Worm (Caenorhabditis elegans) whole organism, midembryonic: ENCODE data around the gene ZK1010.2.

Source experiments
- T22C8.4 ChIP-seq: fragments of 200-800 bp; sonication (Bioruptor generic); IDR thresholded peaks from 2 replicates; pipeline ENCODE4 v1.3.6; 2022; ENCODE audit warnings: missing genetic modification characterization, missing compliant biosample characterization
- cog-1 ChIP-seq: sonication (generic microtip); optimal IDR thresholded peaks from 2 replicates; lab custom pipeline; 2016; ENCODE audit warnings: missing genetic modification characterization, missing compliant biosample characterization
- flt-1 ChIP-seq: fragments of 200-800 bp; sonication (Bioruptor generic); IDR thresholded peaks from 2 replicates; pipeline ENCODE4 v1.3.6; 2022; ENCODE audit warnings: missing genetic modification characterization, missing compliant biosample characterization
- klf-2 ChIP-seq: fragments of 200-800 bp; sonication (Bioruptor generic); conservative IDR thresholded peaks from 2 replicates; pipeline ENCODE4 v1.3.6; 2022; ENCODE audit warnings: missing genetic modification reagents, missing genetic modification characterization, missing compliant biosample characterization
- med-1 ChIP-seq: sonication (generic microtip); optimal IDR thresholded peaks from 2 replicates; lab custom pipeline; 2017; ENCODE audit warnings: missing genetic modification characterization, mild to moderate bottlenecking, missing compliant biosample characterization, antibody characterized with exemption, missing genetic modification reagents; ENCODE audit not compliant: insufficient read depth
- ref-1 ChIP-seq: fragments of 200-800 bp; sonication (Bioruptor generic); conservative IDR thresholded peaks from 2 replicates; pipeline ENCODE4 v1.3.6; 2022; ENCODE audit warnings: missing genetic modification reagents, missing genetic modification characterization, missing compliant biosample characterization
- tab-1 ChIP-seq: fragments of 200-800 bp; sonication (Bioruptor generic); IDR thresholded peaks from 2 replicates; pipeline ENCODE4 v1.3.6; 2022; ENCODE audit warnings: missing genetic modification characterization, missing compliant biosample characterization
- ztf-23 ChIP-seq: fragments of 200-800 bp; sonication (Bioruptor generic); IDR thresholded peaks from 2 replicates; pipeline ENCODE4 v1.3.6; 2022; ENCODE audit warnings: missing genetic modification reagents, missing genetic modification characterization, missing compliant biosample characterization
- ztf-29 ChIP-seq: fragments of 200-800 bp; sonication (Bioruptor generic); IDR thresholded peaks from 2 replicates; pipeline ENCODE4 v1.3.6; 2022; ENCODE audit warnings: missing genetic modification reagents, missing genetic modification characterization, missing compliant biosample characterization

ZK1010.2 gene

DNA sequence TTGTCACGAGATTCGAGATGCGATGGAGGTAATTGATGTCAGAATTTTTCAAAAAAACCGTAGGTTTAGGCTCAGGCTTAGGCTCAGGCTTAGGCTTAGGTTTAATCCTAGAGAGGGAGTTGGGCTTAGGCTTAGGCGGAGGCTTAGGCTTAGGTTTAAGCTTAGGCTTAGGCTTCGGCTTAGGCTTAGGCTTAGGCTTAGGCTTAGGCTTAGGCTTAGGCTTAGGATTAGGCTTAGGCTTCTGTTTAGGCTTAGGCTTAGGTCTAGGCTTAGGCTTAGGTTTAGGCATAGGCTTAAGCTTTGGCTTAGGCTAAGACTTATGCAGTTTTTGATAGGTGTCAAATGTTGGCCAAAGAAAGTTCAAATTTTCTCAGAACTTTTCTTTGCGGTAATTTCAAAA, 26.7 kb upstream of the ZK1010.2 start:
- TF ChIP-seq cog-1 (no peak), ztf-29 (GFP tag; lab: Robert Waterston, UW) (peak; percentile 68; the same call in 1 of the 2 replicates), ztf-23 (GFP tag; lab: Robert Waterston, UW) (0 out of 2 replicates have a peak, but pooled peaks have one; percentile 23)

DNA sequence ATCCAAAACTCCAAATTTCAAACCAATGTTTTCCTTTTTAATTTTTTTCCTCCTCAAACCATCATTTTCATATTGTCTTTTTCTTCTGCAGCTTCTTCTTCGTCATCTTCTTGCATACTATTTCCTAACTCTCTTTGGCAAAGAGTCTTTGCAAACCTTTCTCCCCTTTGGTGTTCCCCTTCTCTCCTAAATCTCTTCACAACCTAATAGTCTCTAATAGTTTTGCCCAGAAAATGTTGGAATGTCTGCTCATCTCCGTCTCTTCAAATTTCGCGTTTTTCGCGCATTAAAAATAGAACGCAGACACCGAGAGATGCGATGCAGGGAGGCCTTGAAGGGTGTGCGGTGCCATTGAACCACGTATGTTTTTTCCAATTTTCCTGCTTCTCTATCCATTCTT, 24.4 kb upstream of the ZK1010.2 start, which contains the start of gene ZK1010.10:
Gene ZK1010.10 (plus strand): TSS at position 286 of the 400 bp plus-strand sequence.
- TF ChIP-seq ref-1 (GFP tag; lab: Robert Waterston, UW): no peak
- peak; percentile 6 for TF ChIP-seq cog-1
- TF ChIP-seq ztf-23 (GFP tag; lab: Robert Waterston, UW): peak; percentile 51; the same call in 1 of the 2 replicates

DNA sequence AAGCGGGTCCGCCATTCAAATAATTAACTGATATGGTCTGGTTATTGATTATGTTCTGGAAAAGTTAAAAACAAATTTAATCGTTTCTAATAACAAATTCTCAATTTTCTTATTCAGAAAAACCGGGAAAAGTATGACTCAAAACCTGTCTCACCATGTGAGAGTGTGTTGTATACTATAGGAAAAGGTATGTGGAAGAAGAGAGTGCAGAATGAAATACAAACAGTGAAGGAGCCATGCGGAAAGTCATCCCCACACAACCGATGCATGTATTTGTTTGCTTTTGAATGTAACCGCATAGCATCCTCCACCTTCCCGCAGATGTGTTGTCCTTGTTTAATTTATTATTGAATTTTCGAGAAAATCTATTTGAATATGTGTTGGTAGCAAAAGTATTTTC, 22.8 kb upstream of the ZK1010.2 start, which contains the start of gene ZK1010.8:
Gene ZK1010.8 (minus strand): TSS at position 214 of the 400 bp plus-strand sequence.
- TF ChIP-seq klf-2 (no peak), ztf-29 (GFP tag; lab: Robert Waterston, UW) (no peak), ref-1 (GFP tag; lab: Robert Waterston, UW) (no peak), med-1 (GFP tag; lab: Kevin White, UChicago) (no peak), ztf-23 (GFP tag; lab: Robert Waterston, UW) (no peak), tab-1 (GFP tag; lab: Robert Waterston, UW) (no peak), cog-1 (no peak), flt-1 (GFP tag; lab: Robert Waterston, UW) (no peak), T22C8.4 (GFP tag; lab: Robert Waterston, UW) (no peak)

DNA sequence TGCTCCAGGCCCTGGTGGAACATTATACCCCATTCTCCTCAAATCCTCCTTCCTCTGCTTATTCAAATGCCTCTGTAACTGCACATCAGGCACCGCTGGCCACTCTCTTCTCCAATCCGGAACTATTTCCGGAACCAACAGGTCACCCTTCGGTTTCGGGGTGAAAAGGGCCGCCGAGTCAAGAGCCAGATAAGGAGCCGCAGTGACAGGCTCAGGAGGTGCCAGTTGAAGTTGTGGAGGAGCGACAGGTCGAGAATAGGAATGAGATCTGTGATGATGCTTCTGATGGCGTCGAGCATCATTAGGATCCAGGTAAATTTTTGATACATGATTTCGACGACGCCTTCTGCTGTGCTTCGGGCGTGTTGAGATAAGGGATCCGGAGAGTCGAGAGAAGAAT, 20.6 kb upstream of the ZK1010.2 start:
- TF ChIP-seq T22C8.4 (GFP tag; lab: Robert Waterston, UW): no peak
- no peak for TF ChIP-seq klf-2
- TF ChIP-seq tab-1 (GFP tag; lab: Robert Waterston, UW): no peak
- TF ChIP-seq flt-1 (GFP tag; lab: Robert Waterston, UW): no peak
- TF ChIP-seq ref-1 (GFP tag; lab: Robert Waterston, UW): no peak
- no peak for TF ChIP-seq med-1 (GFP tag; lab: Kevin White, UChicago)

DNA sequence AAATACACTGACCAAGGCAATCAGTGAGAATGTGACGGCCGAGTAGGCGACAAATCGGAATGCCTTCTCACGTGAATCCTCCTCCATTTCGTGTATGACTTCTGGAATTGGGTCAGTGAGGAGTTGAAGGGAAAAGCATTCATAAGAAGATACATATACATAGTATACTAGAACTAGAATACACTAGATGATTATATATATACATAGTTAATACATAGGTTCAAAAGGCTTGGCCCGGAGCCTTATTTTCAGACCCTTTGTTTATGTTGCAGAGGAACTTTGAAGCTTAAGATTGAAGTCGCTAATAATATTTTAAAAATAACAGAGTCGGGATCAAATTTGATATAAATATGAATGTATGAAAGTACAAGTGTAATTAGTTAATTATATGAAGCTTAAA, 15.9 kb upstream of the ZK1010.2 start, which contains the start of gene col-97:
Gene col-97 (minus strand): TSS at position 101 of the 400 bp plus-strand sequence.
- TF ChIP-seq ztf-23 (GFP tag; lab: Robert Waterston, UW) (no peak), T22C8.4 (GFP tag; lab: Robert Waterston, UW) (no peak), tab-1 (GFP tag; lab: Robert Waterston, UW) (no peak)

DNA sequence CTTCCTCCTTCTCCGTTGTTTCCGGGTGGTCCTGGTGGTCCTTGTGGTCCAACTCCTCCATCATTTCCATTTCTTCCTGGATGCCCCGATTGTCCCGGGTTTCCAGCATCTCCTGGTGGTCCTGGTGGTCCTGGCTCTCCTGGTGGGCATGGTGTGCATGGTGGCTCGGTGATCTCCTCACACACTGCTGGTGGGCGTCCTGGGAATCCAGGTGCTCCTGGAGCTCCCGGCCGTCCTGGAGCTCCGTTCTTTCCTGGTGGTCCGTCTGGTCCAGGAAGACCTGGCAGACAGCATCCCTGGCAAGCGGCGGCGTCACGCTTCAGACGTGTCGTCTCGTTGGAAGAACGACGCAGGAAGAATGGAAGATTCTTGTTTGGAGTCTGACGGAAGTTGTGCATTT, 15.4 kb upstream of the ZK1010.2 start:
- no peak for TF ChIP-seq flt-1 (GFP tag; lab: Robert Waterston, UW)
- no peak for TF ChIP-seq med-1 (GFP tag; lab: Kevin White, UChicago)
- no peak for TF ChIP-seq T22C8.4 (GFP tag; lab: Robert Waterston, UW)
- TF ChIP-seq tab-1 (GFP tag; lab: Robert Waterston, UW): no peak
- no peak for TF ChIP-seq klf-2
- no peak for TF ChIP-seq ref-1 (GFP tag; lab: Robert Waterston, UW)
- no peak for TF ChIP-seq ztf-23 (GFP tag; lab: Robert Waterston, UW)

DNA sequence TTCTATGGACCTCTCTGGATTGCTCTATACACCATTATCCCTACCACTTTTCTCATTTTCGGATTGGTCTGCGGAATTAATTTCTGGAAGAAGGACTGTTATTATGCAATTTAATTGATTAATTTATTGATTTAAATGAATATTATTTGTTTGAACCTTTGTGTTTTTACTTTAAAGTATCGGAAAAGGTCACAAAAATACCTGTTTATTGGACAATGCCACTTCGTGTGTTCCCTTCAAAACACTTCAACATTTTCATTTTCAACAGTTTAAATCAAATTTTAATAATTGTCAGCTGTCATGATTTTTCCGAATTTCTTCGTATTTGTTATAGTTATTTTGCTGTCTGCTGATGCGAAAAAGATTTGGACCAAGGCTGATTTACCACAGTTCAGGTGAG, 13.3 kb upstream of the ZK1010.2 start, which contains the start of gene ZK1010.12:
Gene ZK1010.12 (plus strand): TSS at position 301 of the 400 bp plus-strand sequence.
- no peak for TF ChIP-seq tab-1 (GFP tag; lab: Robert Waterston, UW)
- no peak for TF ChIP-seq med-1 (GFP tag; lab: Kevin White, UChicago)
- TF ChIP-seq cog-1: no peak
- TF ChIP-seq ztf-23 (GFP tag; lab: Robert Waterston, UW): no peak
- TF ChIP-seq ref-1 (GFP tag; lab: Robert Waterston, UW): no peak
- TF ChIP-seq T22C8.4 (GFP tag; lab: Robert Waterston, UW): no peak
- TF ChIP-seq flt-1 (GFP tag; lab: Robert Waterston, UW): no peak
- no peak for TF ChIP-seq klf-2
- TF ChIP-seq ztf-29 (GFP tag; lab: Robert Waterston, UW): no peak

DNA sequence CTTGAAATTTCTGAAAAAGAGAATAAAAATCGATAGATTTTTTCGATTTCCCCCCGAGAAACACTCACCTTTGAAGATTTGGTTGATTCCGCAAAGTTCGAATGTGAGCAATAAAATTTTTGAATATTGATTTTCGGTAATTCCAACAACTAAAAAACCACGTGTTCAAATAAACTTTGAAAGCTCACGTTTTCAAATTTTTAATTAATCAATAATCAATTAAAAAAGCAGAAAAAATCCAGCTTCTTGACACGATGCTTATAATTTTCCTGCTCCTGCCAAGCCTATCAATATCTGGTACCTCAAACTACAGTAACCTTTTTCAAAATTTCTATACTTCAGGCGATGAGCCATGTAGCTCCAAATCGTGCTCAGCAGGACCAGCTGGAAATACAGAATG, 9.8 kb upstream of the ZK1010.2 start, which contains the start of gene ZK1010.5:
Gene ZK1010.5 (minus strand): TSS at position 101 of the 400 bp plus-strand sequence.
- no peak for TF ChIP-seq cog-1
- 0 out of 2 replicates have a peak, but pooled peaks have one; percentile 38 for TF ChIP-seq T22C8.4 (GFP tag; lab: Robert Waterston, UW)

DNA sequence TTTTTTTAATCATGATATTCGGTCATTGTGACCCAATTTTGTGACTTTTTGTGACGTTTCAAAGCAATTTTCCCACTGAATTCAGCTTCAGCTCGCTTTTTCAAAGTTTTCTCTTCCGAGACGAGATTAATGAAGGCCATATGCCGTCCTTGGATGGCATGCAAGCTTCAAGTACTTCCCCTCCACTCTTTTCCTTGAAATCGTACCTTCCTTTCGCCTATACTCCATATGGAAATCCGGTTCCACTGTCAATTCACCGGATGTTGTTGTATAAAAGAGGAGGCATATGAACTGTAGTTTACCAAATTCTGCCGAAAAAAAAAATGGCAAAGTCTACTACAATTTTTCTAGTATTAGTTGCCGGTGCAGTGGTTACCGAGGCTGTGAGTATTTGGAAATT, 3.1 kb upstream of the ZK1010.2 start, which contains the start of gene ZK1010.4:
Gene ZK1010.4 (plus strand): TSS at position 301 of the 400 bp plus-strand sequence.
- TF ChIP-seq flt-1 (GFP tag; lab: Robert Waterston, UW) (no peak), klf-2 (no peak), ref-1 (GFP tag; lab: Robert Waterston, UW) (no peak), ztf-29 (GFP tag; lab: Robert Waterston, UW) (no peak), T22C8.4 (GFP tag; lab: Robert Waterston, UW) (no peak), ztf-23 (GFP tag; lab: Robert Waterston, UW) (no peak), tab-1 (GFP tag; lab: Robert Waterston, UW) (no peak), med-1 (GFP tag; lab: Kevin White, UChicago) (no peak), cog-1 (no peak)

DNA sequence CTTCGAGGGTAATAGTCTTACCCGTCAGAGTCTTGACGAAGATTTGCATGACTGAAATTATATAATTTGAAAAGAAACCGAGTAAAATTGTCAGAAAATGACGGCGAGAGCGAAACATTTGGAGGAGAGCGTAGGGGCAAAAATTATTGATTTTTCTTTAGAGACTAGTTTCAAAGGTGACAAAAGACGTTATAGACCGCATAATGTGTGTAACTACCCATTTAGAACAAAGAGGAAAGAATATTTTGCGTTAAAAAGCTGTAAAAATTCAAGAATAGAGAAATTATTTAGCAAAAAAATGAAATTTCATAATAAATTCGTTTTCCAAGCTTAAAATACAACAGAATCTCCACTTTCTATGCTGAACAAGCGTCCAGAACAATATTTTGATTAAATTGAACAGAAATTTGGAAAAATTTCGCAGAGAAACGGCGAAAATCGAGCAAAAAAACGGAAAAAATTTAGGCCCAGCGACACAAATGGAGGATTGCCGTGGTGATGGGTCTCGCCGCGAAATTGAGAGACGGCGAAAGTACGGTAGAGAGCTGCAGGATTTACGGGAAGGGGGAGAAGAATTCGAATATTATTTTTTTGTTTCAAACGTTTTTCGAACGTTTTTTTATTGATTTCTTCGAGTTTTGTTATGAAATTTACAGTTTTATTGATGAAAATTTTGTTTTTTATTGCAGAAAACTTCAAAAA, 962 bp upstream of the ZK1010.2 start, which contains the start of the genes ubq-2 and frg-1:
Gene ubq-2 (minus strand): TSS at position 51 of the 702 bp plus-strand sequence.
Gene frg-1 (plus strand): TSS at position 690 of the 702 bp plus-strand sequence.
- 0 out of 2 replicates have a peak, but pooled peaks have one; percentile 25 for TF ChIP-seq ztf-23 (GFP tag; lab: Robert Waterston, UW)
- TF ChIP-seq flt-1 (GFP tag; lab: Robert Waterston, UW): no peak
- peak; percentile 26; the same call in 1 of the 2 replicates for TF ChIP-seq T22C8.4 (GFP tag; lab: Robert Waterston, UW)
- TF ChIP-seq ztf-29 (GFP tag; lab: Robert Waterston, UW): no peak
- no peak for TF ChIP-seq klf-2
- no peak for TF ChIP-seq tab-1 (GFP tag; lab: Robert Waterston, UW)
- no peak for TF ChIP-seq ref-1 (GFP tag; lab: Robert Waterston, UW)
- no peak for TF ChIP-seq med-1 (GFP tag; lab: Kevin White, UChicago)
- TF ChIP-seq cog-1: peak; percentile 10
